Fruit fly (Drosophila melanogaster) whole organism, embryonic: ENCODE results near the gene CG33281.

Experiments
- CG10147 ChIP-seq: fragments of 200-800 bp; sonication (Bioruptor generic); optimal IDR thresholded peaks from 2 replicates; lab custom pipeline; 2019; ENCODE audit warnings: missing biosample characterization, mild to moderate bottlenecking, missing genetic modification characterization, moderate library complexity
- CG10654 ChIP-seq: fragments of 200-800 bp; sonication (Bioruptor generic); optimal IDR thresholded peaks from 2 replicates; lab custom pipeline; 2016; ENCODE audit warnings: missing biosample characterization, missing genetic modification characterization
- CG10959 ChIP-seq: fragments of 200-800 bp; sonication (Bioruptor generic); IDR thresholded peaks from 2 replicates; pipeline ENCODE4 v1.3.6; 2022; ENCODE audit warnings: missing biosample characterization, missing genetic modification characterization
- CG11085 ChIP-seq: fragments of 200-800 bp; sonication (Bioruptor generic); IDR thresholded peaks from 2 replicates; pipeline ENCODE4 v1.3.6; 2022; ENCODE audit warnings: missing biosample characterization, missing genetic modification characterization
- CG11398 ChIP-seq: fragments of 200-800 bp; sonication (Bioruptor generic); optimal IDR thresholded peaks from 2 replicates; lab custom pipeline; 2016; ENCODE audit warnings: missing biosample characterization, missing genetic modification characterization
- CG12071 ChIP-seq: fragments of 200-800 bp; sonication (Bioruptor generic); optimal IDR thresholded peaks from 3 replicates; lab custom pipeline; 2018; ENCODE audit warnings: missing biosample characterization, mild to moderate bottlenecking, missing genetic modification characterization
- CG12104 ChIP-seq: fragments of 200-800 bp; sonication (Bioruptor generic); optimal IDR thresholded peaks from 3 replicates; lab custom pipeline; 2016; ENCODE audit warnings: missing biosample characterization, missing genetic modification characterization
- CG13624 ChIP-seq: fragments of 200-800 bp; sonication (Bioruptor generic); optimal IDR thresholded peaks from 2 replicates; lab custom pipeline; 2016; ENCODE audit warnings: missing biosample characterization, missing genetic modification characterization
- CG14860 ChIP-seq: fragments of 200-800 bp; sonication (Bioruptor generic); IDR thresholded peaks from 3 replicates; pipeline ENCODE4 v1.3.6; 2022; ENCODE audit warnings: missing biosample characterization, missing genetic modification characterization; ENCODE audit not compliant: partially characterized antibody
- CG14965 ChIP-seq: fragments of 200-800 bp; sonication (Bioruptor generic); optimal IDR thresholded peaks from 2 replicates; lab custom pipeline; 2016; ENCODE audit warnings: missing biosample characterization, missing genetic modification characterization, borderline replicate concordance
- CG1529 ChIP-seq: fragments of 200-800 bp; sonication (Bioruptor generic); optimal IDR thresholded peaks from 3 replicates; lab custom pipeline; 2018; ENCODE audit warnings: missing biosample characterization, missing genetic modification characterization
- CG16813 ChIP-seq: fragments of 200-800 bp; sonication (Bioruptor generic); IDR thresholded peaks from 3 replicates; pipeline ENCODE4 v1.3.6; 2022; ENCODE audit warnings: missing biosample characterization, missing genetic modification characterization; ENCODE audit not compliant: partially characterized antibody
- CG17612 ChIP-seq: fragments of 200-800 bp; sonication (Bioruptor generic); IDR thresholded peaks from 2 replicates; pipeline ENCODE4 v1.3.6; 2022; ENCODE audit warnings: missing biosample characterization, missing genetic modification characterization
- CG3065 ChIP-seq: fragments of 200-800 bp; sonication (Bioruptor generic); optimal IDR thresholded peaks from 2 replicates; lab custom pipeline; 2016; ENCODE audit warnings: missing biosample characterization, missing genetic modification characterization
- CG31388 ChIP-seq: fragments of 200-800 bp; sonication (Bioruptor generic); optimal IDR thresholded peaks from 2 replicates; lab custom pipeline; 2016; ENCODE audit warnings: missing biosample characterization, missing genetic modification characterization
- CG32767 ChIP-seq: fragments of 200-800 bp; sonication (Bioruptor generic); IDR thresholded peaks from 2 replicates; pipeline ENCODE4 v1.3.6; 2022; ENCODE audit warnings: missing biosample characterization, missing genetic modification characterization
- CG33213 ChIP-seq: fragments of 200-800 bp; sonication (Bioruptor generic); optimal IDR thresholded peaks from 3 replicates; lab custom pipeline; 2016; ENCODE audit warnings: missing biosample characterization, missing genetic modification characterization
- CG3407 ChIP-seq: fragments of 200-800 bp; sonication (Bioruptor generic); optimal IDR thresholded peaks from 2 replicates; lab custom pipeline; 2018; ENCODE audit warnings: missing biosample characterization, mild to moderate bottlenecking, missing genetic modification characterization
- CG34224 ChIP-seq: fragments of 200-800 bp; sonication (Bioruptor generic); IDR thresholded peaks from 3 replicates; pipeline ENCODE4 v1.3.6; 2022; ENCODE audit warnings: missing biosample characterization, missing genetic modification characterization; ENCODE audit not compliant: partially characterized antibody
- CG42726 ChIP-seq: fragments of 200-800 bp; sonication (Bioruptor generic); IDR thresholded peaks from 2 replicates; pipeline ENCODE4 v1.3.6; 2022; ENCODE audit warnings: missing biosample characterization, missing genetic modification characterization; ENCODE audit not compliant: partially characterized antibody
- CG4282 ChIP-seq: fragments of 200-800 bp; sonication (Bioruptor generic); optimal IDR thresholded peaks from 2 replicates; lab custom pipeline; 2016; ENCODE audit warnings: missing biosample characterization, missing genetic modification characterization
- CG43689 ChIP-seq: fragments of 200-800 bp; sonication (Bioruptor generic); IDR thresholded peaks from 2 replicates; pipeline ENCODE4 v1.3.6; 2022; ENCODE audit warnings: missing biosample characterization, missing genetic modification characterization
- CG4617 ChIP-seq: fragments of 200-800 bp; sonication (Bioruptor generic); optimal IDR thresholded peaks from 3 replicates; lab custom pipeline; 2016; ENCODE audit warnings: missing biosample characterization, missing genetic modification characterization, borderline replicate concordance
- CG5953 ChIP-seq: fragments of 200-800 bp; sonication (Bioruptor generic); IDR thresholded peaks from 2 replicates; pipeline ENCODE4 v1.3.6; 2022; ENCODE audit warnings: missing biosample characterization, missing genetic modification characterization
- CG6254 ChIP-seq: fragments of 200-800 bp; sonication (Bioruptor generic); optimal IDR thresholded peaks from 3 replicates; lab custom pipeline; 2017; ENCODE audit warnings: mild to moderate bottlenecking, missing biosample characterization, missing genetic modification reagents, missing genetic modification characterization
- CG6765 ChIP-seq: fragments of 200-800 bp; sonication (Bioruptor generic); optimal IDR thresholded peaks from 3 replicates; lab custom pipeline; 2017; ENCODE audit warnings: missing biosample characterization, mild to moderate bottlenecking, missing genetic modification characterization
- CG7786 ChIP-seq: fragments of 200-800 bp; sonication (Bioruptor generic); optimal IDR thresholded peaks from 2 replicates; lab custom pipeline; 2016; ENCODE audit warnings: missing biosample characterization, missing genetic modification characterization
- CG7928 ChIP-seq: fragments of 200-800 bp; sonication (Bioruptor generic); optimal IDR thresholded peaks from 2 replicates; lab custom pipeline; 2017; ENCODE audit warnings: missing biosample characterization, mild to moderate bottlenecking, missing genetic modification characterization
- Dad ChIP-seq: fragments of 200-800 bp; sonication (Bioruptor generic); optimal IDR thresholded peaks from 3 replicates; lab custom pipeline; 2016; ENCODE audit warnings: missing biosample characterization, missing genetic modification characterization
- Dp ChIP-seq: fragments of 200-800 bp; sonication (Bioruptor generic); optimal IDR thresholded peaks from 2 replicates; lab custom pipeline; 2018; ENCODE audit warnings: missing biosample characterization, mild to moderate bottlenecking, missing genetic modification characterization, moderate library complexity
- Ets97D ChIP-seq: fragments of 200-800 bp; sonication (Bioruptor generic); optimal IDR thresholded peaks from 3 replicates; lab custom pipeline; 2016; ENCODE audit warnings: missing biosample characterization, missing genetic modification characterization
- HLH3B ChIP-seq: fragments of 200-800 bp; sonication (Bioruptor generic); IDR thresholded peaks from 2 replicates; pipeline ENCODE4 v1.3.6; 2022; ENCODE audit warnings: missing biosample characterization, missing genetic modification characterization
- Hr78 ChIP-seq, 2 experiments: fragments of 200-800 bp in 1 of 2; fragments of >200 bp in 1 of 2; sonication (Bioruptor generic) in 1 of 2; optimal IDR thresholded peaks; 2 replicates each; lab custom pipeline; 2017 to 2019; ENCODE audit warnings: missing biosample characterization in 2 of 2, missing genetic modification characterization in 2 of 2, mild to moderate bottlenecking in 1 of 2, moderate library complexity in 1 of 2
- Mes4 ChIP-seq: fragments of 200-800 bp; sonication (Bioruptor generic); optimal IDR thresholded peaks from 2 replicates; lab custom pipeline; 2016; ENCODE audit warnings: missing biosample characterization, missing genetic modification characterization
- Neu2 ChIP-seq: fragments of 200-800 bp; sonication (Bioruptor generic); optimal IDR thresholded peaks from 3 replicates; lab custom pipeline; 2016; ENCODE audit warnings: missing biosample characterization, missing genetic modification characterization, borderline replicate concordance
- Oaz ChIP-seq: fragments of 200-800 bp; sonication (Bioruptor generic); IDR thresholded peaks from 2 replicates; pipeline ENCODE4 v1.3.6; 2022; ENCODE audit warnings: missing biosample characterization, missing genetic modification characterization
- Ravus ChIP-seq: fragments of 200-800 bp; sonication (Bioruptor generic); IDR thresholded peaks from 2 replicates; pipeline ENCODE4 v1.3.6; 2022; ENCODE audit warnings: missing biosample characterization, missing genetic modification characterization
- Rfx ChIP-seq: fragments of 200-800 bp; sonication (Bioruptor generic); IDR thresholded peaks from 2 replicates; pipeline ENCODE4 v1.3.6; 2022; ENCODE audit warnings: missing biosample characterization, missing genetic modification characterization
- ato ChIP-seq: fragments of 200-800 bp; sonication (Bioruptor generic); IDR thresholded peaks from 2 replicates; pipeline ENCODE4 v1.3.6; 2022; ENCODE audit warnings: missing biosample characterization, missing genetic modification characterization; ENCODE audit not compliant: partially characterized antibody
- br ChIP-seq: fragments of >200 bp; optimal IDR thresholded peaks from 2 replicates; lab custom pipeline; 2017
- chm ChIP-seq: fragments of 200-800 bp; sonication (Bioruptor generic); IDR thresholded peaks from 2 replicates; pipeline ENCODE4 v1.3.6; 2022; ENCODE audit warnings: missing biosample characterization, missing genetic modification characterization
- danr ChIP-seq: fragments of 200-800 bp; sonication (Bioruptor generic); IDR thresholded peaks from 2 replicates; pipeline ENCODE4 v1.3.6; 2022; ENCODE audit warnings: missing biosample characterization, missing genetic modification characterization
- disco-r ChIP-seq: fragments of 200-800 bp; sonication (Bioruptor generic); optimal IDR thresholded peaks from 2 replicates; lab custom pipeline; 2016; ENCODE audit warnings: missing biosample characterization, missing genetic modification characterization
- eve ChIP-seq, 2 experiments: fragments of >200 bp; optimal IDR thresholded peaks; 2 replicates each; lab custom pipeline; 2017; ENCODE audit warnings: missing biosample characterization in 2 of 2, missing genetic modification characterization in 2 of 2
- gcm2 ChIP-seq: fragments of 200-800 bp; sonication (Bioruptor generic); optimal IDR thresholded peaks from 2 replicates; lab custom pipeline; 2016; ENCODE audit warnings: missing biosample characterization, missing genetic modification characterization
- lbe ChIP-seq: fragments of 200-800 bp; sonication (Bioruptor generic); optimal IDR thresholded peaks from 2 replicates; lab custom pipeline; 2016; ENCODE audit warnings: missing biosample characterization, mild to moderate bottlenecking, missing genetic modification characterization
- onecut ChIP-seq: fragments of 200-800 bp; sonication (Bioruptor generic); IDR thresholded peaks from 2 replicates; pipeline ENCODE4 v1.3.6; 2022; ENCODE audit warnings: missing biosample characterization, missing genetic modification characterization
- p53 ChIP-seq: fragments of 200-800 bp; sonication (Bioruptor generic); optimal IDR thresholded peaks from 2 replicates; lab custom pipeline; 2016; ENCODE audit warnings: missing biosample characterization, missing genetic modification characterization
- row ChIP-seq: fragments of 200-800 bp; sonication (Bioruptor generic); IDR thresholded peaks from 3 replicates; pipeline ENCODE4 v1.3.6; 2022; ENCODE audit warnings: missing biosample characterization, missing genetic modification characterization
- stc ChIP-seq: fragments of 200-800 bp; sonication (Bioruptor generic); IDR thresholded peaks from 2 replicates; pipeline ENCODE4 v1.3.6; 2022; ENCODE audit warnings: missing biosample characterization, missing genetic modification characterization
- unc-4 ChIP-seq: fragments of 200-800 bp; sonication (Bioruptor generic); IDR thresholded peaks from 2 replicates; pipeline ENCODE4 v1.3.6; 2022; ENCODE audit warnings: missing biosample characterization, missing genetic modification characterization; ENCODE audit not compliant: partially characterized antibody
- zfh2 ChIP-seq: fragments of 200-800 bp; sonication (Bioruptor generic); optimal IDR thresholded peaks from 2 replicates; lab custom pipeline; 2016; ENCODE audit warnings: missing biosample characterization, missing genetic modification characterization

CG33281 gene

DNA sequence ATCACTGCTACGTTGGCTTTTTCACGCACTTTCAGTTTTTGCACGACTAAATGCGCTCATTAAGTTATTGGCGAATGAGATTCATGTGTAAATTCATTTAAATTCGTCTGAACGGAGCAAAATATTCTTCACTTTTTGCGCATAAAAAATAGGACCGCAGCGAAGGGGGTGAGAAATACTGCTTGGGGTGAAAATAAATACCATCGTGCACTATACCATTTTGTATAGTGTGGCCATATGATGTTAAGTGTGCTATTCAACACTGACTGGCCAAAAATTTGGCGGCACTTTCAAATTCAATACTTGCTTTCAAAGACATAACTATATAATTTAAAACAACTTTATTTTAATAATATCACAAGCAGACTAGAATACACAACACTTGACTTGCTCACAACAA is 49.2 kb downstream of the CG33281 start, which contains the start of gene GramD1B (continued):
- TF ChIP-seq gcm2 (no peak), CG6765 (GFP tag; lab: Kevin White, UChicago) (no peak), HLH3B (GFP tag; lab: Robert Waterston, UW) (no peak), CG14965 (GFP tag; lab: Kevin White, UChicago) (no peak), zfh2 (GFP tag; lab: Kevin White, UChicago) (no peak), CG3065 (GFP tag; lab: Kevin White, UChicago) (no peak), Hr78 (GFP tag; optimal IDR thresholded peaks at IDR 0.05; lab: Kevin White, UChicago) (no peak), CG7928 (GFP tag; lab: Kevin White, UChicago) (no peak), disco-r (GFP tag; lab: Kevin White, UChicago) (no peak), lbe (GFP tag; lab: Kevin White, UChicago) (peak; percentile 16), CG11398 (no peak), p53 (GFP tag; lab: Kevin White, UChicago) (no peak), CG14860 (GFP tag; lab: Robert Waterston, UW) (no peak), CG1529 (no peak), CG4282 (GFP tag; lab: Kevin White, UChicago) (no peak), stc (GFP tag; lab: Robert Waterston, UW) (no peak), CG11085 (no peak), Neu2 (GFP tag; lab: Kevin White, UChicago) (no peak), CG5953 (GFP tag; lab: Robert Waterston, UW) (no peak), Ets97D (GFP tag; lab: Kevin White, UChicago) (peak; percentile 38), CG34224 (GFP tag; lab: Robert Waterston, UW) (0 out of 3 replicates have a peak, but pooled peaks have one; percentile 11), eve (GFP tag; optimal IDR thresholded peaks at IDR 0.05; lab: Kevin White, UChicago) (no peak), CG4617 (GFP tag; lab: Kevin White, UChicago) (peak; percentile 83), CG10654 (GFP tag; lab: Kevin White, UChicago) (no peak), CG33213 (peak; percentile 47), CG3407 (GFP tag; lab: Kevin White, UChicago) (no peak), br (lab: Kevin White, UChicago) (no peak), Ravus (no peak), CG6254 (no peak), danr (no peak), Mes4 (GFP tag; lab: Kevin White, UChicago) (no peak), CG12104 (GFP tag; lab: Kevin White, UChicago) (no peak), CG12071 (no peak), Dp (GFP tag; lab: Kevin White, UChicago) (peak; percentile 95), CG16813 (GFP tag; lab: Robert Waterston, UW) (0 out of 3 replicates have a peak, but pooled peaks have one; percentile 7), CG13624 (GFP tag; lab: Kevin White, UChicago) (peak; percentile 24), CG31388 (GFP tag; lab: Kevin White, UChicago) (no peak), CG17612 (no peak), CG32767 (GFP tag; lab: Robert Waterston, UW) (no peak), chm (GFP tag; lab: Robert Waterston, UW) (no peak), row (GFP tag; lab: Robert Waterston, UW) (no peak), Dad (GFP tag; lab: Kevin White, UChicago) (no peak), CG7786 (GFP tag; lab: Kevin White, UChicago) (peak; percentile 12), CG43689 (GFP tag; lab: Robert Waterston, UW) (no peak), CG42726 (GFP tag; lab: Robert Waterston, UW) (no peak), ato (GFP tag; lab: Robert Waterston, UW) (peak; percentile 14; the same call in 1 of the 2 replicates), CG10959 (GFP tag; lab: Robert Waterston, UW) (no peak), onecut (GFP tag; lab: Robert Waterston, UW) (no peak), unc-4 (GFP tag; lab: Robert Waterston, UW) (peak; percentile 32; the same call in 1 of the 2 replicates), CG10147 (GFP tag; lab: Kevin White, UChicago) (peak; percentile 15), Rfx (GFP tag; lab: Robert Waterston, UW) (peak; percentile 52), Oaz (GFP tag; lab: Robert Waterston, UW) (no peak)
